Worm (Caenorhabditis elegans) whole organism, L2 larva: ENCODE results near the gene C06H2.2.

Experiments used
- elt-1 ChIP-seq: fragments of 150-350 bp; optimal IDR thresholded peaks from 2 replicates; lab custom pipeline; 2014; ENCODE audit warnings: missing biosample characterization, missing genetic modification characterization
- fos-1 ChIP-seq: fragments of 150-350 bp; optimal IDR thresholded peaks from 2 replicates; lab custom pipeline; 2014; ENCODE audit warnings: missing biosample characterization, missing genetic modification characterization
- mdl-1 ChIP-seq, 2 experiments: fragments of 150-350 bp in 1 of 2; sonication (generic microtip) in 1 of 2; optimal IDR thresholded peaks; 2 replicates each; lab custom pipeline; 2017; ENCODE audit warnings: missing biosample characterization in 2 of 2, missing genetic modification characterization in 2 of 2
- nhr-21 ChIP-seq: fragments of 150-350 bp; optimal IDR thresholded peaks from 2 replicates; lab custom pipeline; 2014; ENCODE audit warnings: missing biosample characterization, missing genetic modification characterization
- nhr-77 ChIP-seq: fragments of 150-350 bp; optimal IDR thresholded peaks from 2 replicates; lab custom pipeline; 2014; ENCODE audit warnings: missing biosample characterization, missing genetic modification characterization
- unc-39 ChIP-seq: fragments of 150-350 bp; optimal IDR thresholded peaks from 2 replicates; lab custom pipeline; 2014; ENCODE audit warnings: missing biosample characterization, missing genetic modification characterization
- ztf-4 ChIP-seq: fragments of 150-350 bp; optimal IDR thresholded peaks from 2 replicates; lab custom pipeline; 2014; ENCODE audit warnings: missing biosample characterization, missing genetic modification characterization

- no peak for TF ChIP-seq mdl-1 (tag; optimal IDR thresholded peaks at IDR 0.05; lab: Kevin White, UChicago)
- no peak for TF ChIP-seq fos-1
- no peak for TF ChIP-seq ztf-4 (tag; lab: Kevin White, UChicago)
- TF ChIP-seq elt-1 (tag; lab: Kevin White, UChicago), result no peak
- TF ChIP-seq nhr-77 (tag; lab: Kevin White, UChicago), result no peak
- TF ChIP-seq unc-39 (tag; lab: Kevin White, UChicago), result no peak
- TF ChIP-seq nhr-21 (tag; lab: Kevin White, UChicago), result no peak
These were observed 8.5 kb downstream of the C06H2.2 start for ce11 chrV:11133516-11133915.
